Worm (Caenorhabditis elegans): ENCODE results near the gene sel-12.

Gene sel-12

DNA sequence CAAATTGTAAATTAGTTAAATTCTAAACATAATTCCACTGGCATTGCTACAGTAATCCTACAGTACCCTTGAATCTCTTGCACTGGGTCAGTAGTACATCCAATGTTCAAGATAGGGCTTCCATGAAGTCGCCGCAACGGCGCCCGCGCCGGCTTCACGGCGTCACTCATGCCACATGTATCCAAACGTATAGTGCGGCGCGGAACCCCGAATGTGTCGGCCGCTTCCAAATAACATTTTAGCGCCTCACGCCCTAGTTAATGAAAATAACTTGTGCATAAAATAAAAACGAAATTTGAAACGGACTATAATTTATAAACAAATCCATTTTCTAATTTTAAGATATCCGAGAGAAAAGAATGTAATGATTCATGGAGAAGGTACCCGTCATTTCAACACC, 20.3 kb downstream of the sel-12 start:
- no peak for TF ChIP-seq ham-2 (GFP tag; optimal IDR thresholded peaks at IDR 0.05)
- no peak for TF ChIP-seq ces-1 (GFP tag; optimal IDR thresholded peaks at IDR 0.05)
- TF ChIP-seq drap-1 (GFP tag; optimal IDR thresholded peaks at IDR 0.05) = no peak
- TF ChIP-seq sem-2 (GFP tag; optimal IDR thresholded peaks at IDR 0.05) = no peak
- no peak for TF ChIP-seq mab-5 (tag; optimal IDR thresholded peaks at IDR 0.05)
- TF ChIP-seq M03D4.4 (tag; optimal IDR thresholded peaks at IDR 0.05) = no peak
- no peak for TF ChIP-seq lin-32 (GFP tag; optimal IDR thresholded peaks at IDR 0.05)
- TF ChIP-seq ceh-83 (GFP tag; optimal IDR thresholded peaks at IDR 0.05) = no peak
- no peak for TF ChIP-seq nhr-237 (tag; optimal IDR thresholded peaks at IDR 0.05)

- TF ChIP-seq hlh-1 (tag; optimal IDR thresholded peaks at IDR 0.05) (no peak), sem-2 (GFP tag; optimal IDR thresholded peaks at IDR 0.05) (no peak), zip-8 (tag; optimal IDR thresholded peaks at IDR 0.05) (no peak)
Measured at ce11 chrX:938269-938883, 22.7 kb downstream of the sel-12 start, which contains the start of gene F53H8.3. TSS of gene F53H8.3 (plus strand) at chrX:938543.

DNA sequence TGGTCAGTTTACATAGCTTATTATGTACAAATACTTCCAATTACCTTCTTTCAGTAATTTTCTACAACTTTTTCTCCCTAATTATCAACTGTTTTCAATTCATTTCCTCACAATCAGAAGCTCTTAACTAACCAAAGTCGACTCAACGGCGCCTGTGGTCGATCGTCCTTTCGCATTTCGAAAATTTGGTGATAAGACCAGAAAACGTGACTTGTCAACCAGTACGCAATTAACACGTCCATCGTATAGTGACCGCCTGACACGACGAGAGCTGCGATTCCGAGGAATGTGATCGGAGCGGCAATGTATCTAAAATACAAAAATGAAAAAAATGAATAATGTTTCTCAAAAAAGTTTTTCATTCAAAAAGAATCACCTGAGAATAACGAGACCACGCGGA, 30.0 kb downstream of the sel-12 start:
- TF ChIP-seq ham-2 (GFP tag; optimal IDR thresholded peaks at IDR 0.05) (no peak), snpc-4 (tag; optimal IDR thresholded peaks at IDR 0.05) (no peak), drap-1 (GFP tag; optimal IDR thresholded peaks at IDR 0.05) (no peak), mab-5 (tag; optimal IDR thresholded peaks at IDR 0.05) (no peak), sem-2 (GFP tag; optimal IDR thresholded peaks at IDR 0.05) (no peak), sptf-1 (tag; optimal IDR thresholded peaks at IDR 0.05) (no peak), elt-3 (tag; optimal IDR thresholded peaks at IDR 0.05) (no peak), mep-1 (tag; optimal IDR thresholded peaks at IDR 0.05) (no peak), ceh-43 (GFP tag; optimal IDR thresholded peaks at IDR 0.05) (no peak), unc-39 (tag; optimal IDR thresholded peaks at IDR 0.05) (no peak), nhr-12 (tag; optimal IDR thresholded peaks at IDR 0.05) (no peak), lin-13 (tag; optimal IDR thresholded peaks at IDR 0.05) (no peak), zip-8 (tag; optimal IDR thresholded peaks at IDR 0.05) (no peak), flh-1 (GFP tag; optimal IDR thresholded peaks at IDR 0.05) (no peak), mls-2 (tag; optimal IDR thresholded peaks at IDR 0.05) (no peak), hlh-1 (tag; optimal IDR thresholded peaks at IDR 0.05) (no peak), ces-1 (GFP tag; optimal IDR thresholded peaks at IDR 0.05) (no peak)

- TF ChIP-seq unc-39 (tag; optimal IDR thresholded peaks at IDR 0.05) (no peak), M03D4.4 (tag; optimal IDR thresholded peaks at IDR 0.05) (no peak), nhr-2 (tag; optimal IDR thresholded peaks at IDR 0.05) (no peak), sem-2 (GFP tag; optimal IDR thresholded peaks at IDR 0.05) (no peak), sptf-1 (tag; optimal IDR thresholded peaks at IDR 0.05) (no peak), ceh-43 (GFP tag; optimal IDR thresholded peaks at IDR 0.05) (no peak), elt-3 (tag; optimal IDR thresholded peaks at IDR 0.05) (no peak), tbx-8 (GFP tag; optimal IDR thresholded peaks at IDR 0.05) (no peak), ces-1 (GFP tag; optimal IDR thresholded peaks at IDR 0.05) (no peak), drap-1 (GFP tag; optimal IDR thresholded peaks at IDR 0.05) (no peak), nhr-28 (tag; optimal IDR thresholded peaks at IDR 0.05) (no peak), zip-8 (tag; optimal IDR thresholded peaks at IDR 0.05) (no peak), pha-4 (tag; optimal IDR thresholded peaks at IDR 0.05) (no peak), unc-62 (GFP tag; optimal IDR thresholded peaks at IDR 0.05) (no peak)
Measured at ce11 chrX:947885-948284, 32.2 kb downstream of the sel-12 start.

ce11 chrX:948783-949182, 33.1 kb downstream of the sel-12 start, which contains the start of gene sms-2:
TSS of gene sms-2 (minus strand) at chrX:948883.
- TF ChIP-seq sptf-1 (tag; optimal IDR thresholded peaks at IDR 0.05) = no peak
- TF ChIP-seq unc-120 (tag; optimal IDR thresholded peaks at IDR 0.05; ENCODE audit: poor library complexity, severe bottlenecking) = no peak
- TF ChIP-seq ces-1 (GFP tag; optimal IDR thresholded peaks at IDR 0.05) = no peak
- no peak for TF ChIP-seq cnd-1 (tag; optimal IDR thresholded peaks at IDR 0.05)
- no peak for TF ChIP-seq elt-3 (tag; optimal IDR thresholded peaks at IDR 0.05)
- no peak for TF ChIP-seq mls-2 (tag; optimal IDR thresholded peaks at IDR 0.05)
- no peak for TF ChIP-seq ham-2 (GFP tag; optimal IDR thresholded peaks at IDR 0.05)
- no peak for TF ChIP-seq tbx-8 (GFP tag; optimal IDR thresholded peaks at IDR 0.05)
- TF ChIP-seq nhr-28 (tag; optimal IDR thresholded peaks at IDR 0.05) = no peak

- no peak for TF ChIP-seq mab-5 (tag; optimal IDR thresholded peaks at IDR 0.05)
- peak; percentile 96 for TF ChIP-seq ces-1 (GFP tag; optimal IDR thresholded peaks at IDR 0.05)
- peak; percentile 25 for TF ChIP-seq tbx-8 (GFP tag; optimal IDR thresholded peaks at IDR 0.05)
- TF ChIP-seq ceh-39 (tag; optimal IDR thresholded peaks at IDR 0.05) = peak; percentile 41
- TF ChIP-seq drap-1 (GFP tag; optimal IDR thresholded peaks at IDR 0.05) = peak; percentile 87
- TF ChIP-seq elt-1 (tag; optimal IDR thresholded peaks at IDR 0.05; ENCODE audit: borderline replicate concordance, insufficient read depth) = peak; percentile 56
- TF ChIP-seq flh-1 (GFP tag; optimal IDR thresholded peaks at IDR 0.05) = no peak
- TF ChIP-seq unc-62 (GFP tag; optimal IDR thresholded peaks at IDR 0.05) = peak; percentile 93
- TF ChIP-seq lsy-2 (tag; optimal IDR thresholded peaks at IDR 0.05) = peak; percentile 79
- TF ChIP-seq elt-3 (tag; optimal IDR thresholded peaks at IDR 0.05) = peak; percentile 29
- TF ChIP-seq snpc-4 (tag; optimal IDR thresholded peaks at IDR 0.05) = no peak
- peak; percentile 91 for TF ChIP-seq mls-2 (tag; optimal IDR thresholded peaks at IDR 0.05)
- peak; percentile 71 for TF ChIP-seq cnd-1 (tag; optimal IDR thresholded peaks at IDR 0.05)
- peak; percentile 71 for TF ChIP-seq M03D4.4 (tag; optimal IDR thresholded peaks at IDR 0.05)
- peak; percentile 91 for TF ChIP-seq mep-1 (tag; optimal IDR thresholded peaks at IDR 0.05)
- peak; percentile 85 for TF ChIP-seq sptf-1 (tag; optimal IDR thresholded peaks at IDR 0.05)
- no peak for TF ChIP-seq blmp-1 (tag; optimal IDR thresholded peaks at IDR 0.05)
- no peak for TF ChIP-seq nhr-12 (tag; optimal IDR thresholded peaks at IDR 0.05)
- peak; percentile 40 for TF ChIP-seq unc-39 (tag; optimal IDR thresholded peaks at IDR 0.05)
- peak; percentile 4 for TF ChIP-seq ceh-43 (GFP tag; optimal IDR thresholded peaks at IDR 0.05)
- no peak for TF ChIP-seq ceh-83 (GFP tag; optimal IDR thresholded peaks at IDR 0.05)
- TF ChIP-seq nhr-2 (tag; optimal IDR thresholded peaks at IDR 0.05) = peak; percentile 69
- no peak for TF ChIP-seq nhr-28 (tag; optimal IDR thresholded peaks at IDR 0.05)
- TF ChIP-seq pha-4 (tag; optimal IDR thresholded peaks at IDR 0.05) = peak; percentile 90
- TF ChIP-seq sem-2 (GFP tag; optimal IDR thresholded peaks at IDR 0.05) = no peak
- TF ChIP-seq zip-8 (tag; optimal IDR thresholded peaks at IDR 0.05) = no peak
- peak; percentile 90 for TF ChIP-seq nhr-237 (tag; optimal IDR thresholded peaks at IDR 0.05)
- peak; percentile 98 for TF ChIP-seq unc-120 (tag; optimal IDR thresholded peaks at IDR 0.05; ENCODE audit: poor library complexity, severe bottlenecking)
- TF ChIP-seq hlh-1 (tag; optimal IDR thresholded peaks at IDR 0.05) = peak; percentile 68
Measured at ce11 chrX:949466-949865, 33.8 kb downstream of the sel-12 start.
